Worm (Caenorhabditis elegans) whole organism, early embryonic: ENCODE results near the gene F46B6.6.

Experiments
- B0310.2 ChIP-seq: sonication (generic microtip); optimal IDR thresholded peaks from 2 replicates; lab custom pipeline; 2016; ENCODE audit warnings: mild to moderate bottlenecking, missing genetic modification characterization, missing compliant biosample characterization
- F13C5.2 ChIP-seq: sonication (generic microtip); optimal IDR thresholded peaks from 2 replicates; lab custom pipeline; 2017; ENCODE audit warnings: mild to moderate bottlenecking, missing genetic modification characterization, inconsistent platforms, missing compliant biosample characterization
- aly-1 ChIP-seq: sonication (generic microtip); optimal IDR thresholded peaks from 2 replicates; lab custom pipeline; 2016; ENCODE audit warnings: missing genetic modification characterization, missing compliant biosample characterization
- ama-1 ChIP-seq: fragments of 150-350 bp; optimal IDR thresholded peaks from 2 replicates; lab custom pipeline; 2014
- ceh-13 ChIP-seq: fragments of 200-800 bp; sonication (Bioruptor generic); optimal IDR thresholded peaks from 2 replicates; lab custom pipeline; 2018; ENCODE audit warnings: mild to moderate bottlenecking, missing genetic modification characterization, missing compliant biosample characterization
- ceh-36 ChIP-seq: sonication (generic microtip); optimal IDR thresholded peaks from 2 replicates; lab custom pipeline; 2016; ENCODE audit warnings: missing genetic modification characterization, inconsistent platforms, missing compliant biosample characterization
- ets-7 ChIP-seq: sonication (generic microtip); optimal IDR thresholded peaks from 2 replicates; lab custom pipeline; 2016; ENCODE audit warnings: missing genotype, missing genetic modification characterization, missing compliant biosample characterization
- flt-1 ChIP-seq: fragments of 200-800 bp; sonication (Bioruptor generic); IDR thresholded peaks from 2 replicates; pipeline ENCODE4 v1.3.6; 2022; ENCODE audit warnings: missing genetic modification characterization, missing compliant biosample characterization
- hmbx-1 ChIP-seq: sonication (generic microtip); optimal IDR thresholded peaks from 2 replicates; lab custom pipeline; 2016; ENCODE audit warnings: mild to moderate bottlenecking, missing genetic modification characterization, missing compliant biosample characterization
- hmg-4 ChIP-seq: fragments of 200-800 bp; sonication (Bioruptor generic); optimal IDR thresholded peaks from 2 replicates; lab custom pipeline; 2018; ENCODE audit warnings: mild to moderate bottlenecking, missing genetic modification characterization, missing compliant biosample characterization
- hnd-1 ChIP-seq: sonication (generic microtip); optimal IDR thresholded peaks from 2 replicates; lab custom pipeline; 2016; ENCODE audit warnings: missing genetic modification characterization, missing compliant biosample characterization
- pes-1 ChIP-seq: fragments of 200-800 bp; sonication (Bioruptor generic); IDR thresholded peaks from 2 replicates; pipeline ENCODE4 v1.3.6; 2022; ENCODE audit warnings: missing genetic modification reagents, missing genetic modification characterization, missing compliant biosample characterization
- scrt-1 ChIP-seq: fragments of 200-800 bp; sonication (Bioruptor generic); IDR thresholded peaks from 2 replicates; pipeline ENCODE4 v1.3.6; 2022; ENCODE audit warnings: missing genetic modification characterization, missing compliant biosample characterization
- sea-1 ChIP-seq: fragments of 200-800 bp; sonication (Bioruptor generic); conservative IDR thresholded peaks from 2 replicates; pipeline ENCODE4 v1.3.6; 2022; ENCODE audit warnings: missing genetic modification characterization, missing compliant biosample characterization
- tbx-11 ChIP-seq: fragments of 200-800 bp; sonication (Bioruptor generic); IDR thresholded peaks from 2 replicates; pipeline ENCODE4 v1.3.6; 2022; ENCODE audit warnings: missing genetic modification characterization, missing compliant biosample characterization
- tbx-37 ChIP-seq: fragments of 200-800 bp; sonication (Bioruptor generic); conservative IDR thresholded peaks from 2 replicates; pipeline ENCODE4 v1.3.6; 2022; ENCODE audit warnings: missing genetic modification reagents, missing genetic modification characterization, missing compliant biosample characterization
- tra-4 ChIP-seq: sonication (generic microtip); optimal IDR thresholded peaks from 2 replicates; lab custom pipeline; 2017; ENCODE audit warnings: missing genetic modification characterization, missing compliant biosample characterization

F46B6.6 gene

DNA sequence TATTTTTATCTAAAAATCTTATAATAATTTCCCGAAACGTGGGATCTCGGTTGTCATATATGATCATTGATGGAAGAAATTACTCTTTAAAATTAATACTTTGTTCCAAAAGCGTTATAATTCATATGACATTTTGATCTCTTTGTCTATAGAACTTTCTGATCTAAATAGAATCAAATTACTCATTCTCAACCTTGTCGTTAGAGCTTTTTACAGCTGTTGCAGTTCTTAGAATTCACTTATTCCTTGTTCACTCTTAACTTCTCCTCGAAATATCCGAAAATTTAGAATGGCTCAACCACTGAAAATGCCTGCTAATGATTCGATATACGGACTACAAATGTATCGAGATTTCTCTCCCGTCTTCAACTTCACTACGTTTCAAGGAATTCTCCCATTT lies 24.5 kb upstream of the F46B6.6 start, which contains the start of gene sru-29:
Gene sru-29, plus strand, starts transcription at position 301 of the 400 bp plus-strand sequence.
- TF ChIP-seq flt-1 (GFP tag; lab: Robert Waterston, UW) (no peak), ceh-13 (GFP tag; lab: Kevin White, UChicago) (no peak), F13C5.2 (tag; lab: Kevin White, UChicago) (no peak), tra-4 (tag; lab: Kevin White, UChicago) (no peak), scrt-1 (GFP tag; lab: Robert Waterston, UW) (no peak), pes-1 (no peak), hnd-1 (tag; lab: Kevin White, UChicago) (no peak), tbx-11 (GFP tag; lab: Robert Waterston, UW) (no peak), hmg-4 (GFP tag; lab: Kevin White, UChicago) (no peak)

DNA sequence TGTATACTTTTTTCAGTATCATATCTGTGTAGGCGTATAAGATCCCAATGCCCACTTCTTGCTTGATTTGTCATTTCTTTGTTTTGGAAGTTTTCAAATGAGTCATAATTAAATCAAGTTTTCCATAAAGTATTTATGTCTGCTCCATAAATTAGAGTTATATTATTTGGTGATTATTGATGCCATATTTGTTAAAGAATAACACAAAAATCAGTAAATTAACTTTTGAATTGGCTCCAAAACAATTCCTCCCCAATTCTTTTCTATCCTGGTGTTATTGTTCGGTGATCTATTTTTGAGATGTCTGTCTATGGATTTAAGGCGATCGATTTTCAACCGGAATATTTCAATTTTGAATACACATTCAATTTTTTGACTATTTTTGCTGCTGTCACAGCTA lies 18.5 kb upstream of the F46B6.6 start, which contains the start of gene sru-37:
Gene sru-37, plus strand, starts transcription at position 301 of the 400 bp plus-strand sequence.
- TF ChIP-seq ceh-36 (tag; lab: Kevin White, UChicago): no peak
- TF ChIP-seq ama-1: no peak
- no peak for TF ChIP-seq hmg-4 (GFP tag; lab: Kevin White, UChicago)
- no peak for TF ChIP-seq ets-7 (tag; lab: Kevin White, UChicago)
- no peak for TF ChIP-seq tra-4 (tag; lab: Kevin White, UChicago)
- TF ChIP-seq pes-1: no peak
- TF ChIP-seq hmbx-1 (tag; lab: Kevin White, UChicago): no peak

DNA sequence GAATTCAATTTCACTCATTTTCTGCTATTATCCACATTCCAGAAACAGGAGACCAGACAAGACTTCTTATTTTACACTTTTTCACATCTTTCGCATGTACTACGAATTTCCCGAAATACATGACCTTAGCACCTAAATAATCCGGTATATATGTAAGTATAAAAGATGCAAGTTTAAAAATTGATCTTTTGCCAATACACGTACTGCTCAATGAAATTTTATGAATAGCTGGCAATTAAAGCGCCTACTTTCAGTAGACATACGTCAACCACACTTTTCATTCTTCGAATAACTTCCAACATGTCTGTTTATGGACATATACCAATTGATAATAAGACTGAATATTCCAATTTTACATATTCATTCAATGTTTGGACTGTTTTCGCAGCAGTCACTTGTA lies 16.5 kb upstream of the F46B6.6 start, which contains the start of gene sru-39:
Gene sru-39, plus strand, starts transcription at position 301 of the 400 bp plus-strand sequence.
- no peak for TF ChIP-seq tbx-37 (GFP tag; lab: Robert Waterston, UW)
- TF ChIP-seq ets-7 (tag; lab: Kevin White, UChicago): no peak
- no peak for TF ChIP-seq F13C5.2 (tag; lab: Kevin White, UChicago)
- TF ChIP-seq ama-1: no peak
- no peak for TF ChIP-seq hmbx-1 (tag; lab: Kevin White, UChicago)
- no peak for TF ChIP-seq flt-1 (GFP tag; lab: Robert Waterston, UW)

DNA sequence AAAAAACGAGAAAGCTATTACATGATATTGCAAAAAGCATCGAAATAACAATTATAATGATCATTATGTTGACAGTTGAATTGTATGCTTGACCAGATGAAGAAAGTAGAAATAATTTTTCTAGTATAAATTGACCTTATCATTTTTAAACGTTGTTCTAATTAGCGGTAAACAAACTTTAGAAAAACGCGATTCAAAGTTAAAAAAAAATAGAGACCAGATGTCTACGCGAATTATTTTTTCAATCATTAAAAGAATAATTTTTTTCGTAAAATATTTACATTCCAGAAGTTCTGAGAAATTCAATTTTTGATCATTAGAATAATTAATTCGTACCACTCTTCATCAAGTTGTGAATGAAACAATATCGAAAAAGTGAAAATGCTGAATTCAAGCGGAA lies 15.3 kb upstream of the F46B6.6 start, which contains the start of gene F46B6.10:
Gene F46B6.10, minus strand, starts transcription at position 101 of the 400 bp plus-strand sequence.
- no peak for TF ChIP-seq tbx-37 (GFP tag; lab: Robert Waterston, UW)

DNA sequence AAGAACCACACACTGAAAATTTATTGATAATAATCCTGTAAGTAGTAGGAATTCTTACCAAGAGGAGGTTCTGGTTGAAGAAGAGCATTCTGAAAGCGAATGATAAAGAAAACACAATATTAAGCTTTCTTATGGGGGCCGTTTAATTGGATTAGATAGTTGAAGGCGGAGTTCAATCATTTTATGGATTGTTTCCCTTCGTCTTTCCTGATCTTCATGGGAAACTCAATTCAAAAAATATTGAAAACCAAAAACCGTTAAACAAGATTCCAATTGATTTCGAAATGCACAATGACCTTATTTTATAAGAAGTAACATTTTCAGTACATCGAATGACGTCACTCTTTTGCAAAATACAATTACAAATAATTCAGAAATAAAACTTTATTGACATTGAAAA lies 12.4 kb upstream of the F46B6.6 start, which contains the start of gene F46B6.13:
Gene F46B6.13, minus strand, starts transcription at position 101 of the 400 bp plus-strand sequence.
- TF ChIP-seq sea-1 (no peak), scrt-1 (GFP tag; lab: Robert Waterston, UW) (no peak), flt-1 (GFP tag; lab: Robert Waterston, UW) (no peak), aly-1 (tag; lab: Kevin White, UChicago) (no peak)

DNA sequence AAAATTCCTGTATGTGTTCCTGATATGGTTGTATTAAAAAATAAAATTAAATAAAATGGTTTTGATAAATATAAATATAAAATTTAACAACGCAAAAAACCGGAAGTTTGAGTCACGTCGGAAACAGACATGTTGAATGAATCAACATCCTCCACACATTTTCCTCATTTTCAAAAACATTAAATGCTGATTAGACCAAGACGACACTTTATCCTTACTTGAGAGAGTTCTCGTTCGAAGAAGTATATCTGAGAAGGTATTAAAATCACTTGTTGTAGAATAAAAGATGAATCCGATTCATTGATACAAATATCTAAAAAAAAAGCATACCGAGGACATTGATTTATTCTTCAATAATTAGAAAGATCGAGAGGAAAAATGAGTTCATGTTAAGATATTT lies 11.5 kb upstream of the F46B6.6 start:
- TF ChIP-seq F13C5.2 (tag; lab: Kevin White, UChicago): no peak
- TF ChIP-seq B0310.2: no peak
- TF ChIP-seq tra-4 (tag; lab: Kevin White, UChicago): no peak
- no peak for TF ChIP-seq ceh-36 (tag; lab: Kevin White, UChicago)
- no peak for TF ChIP-seq hnd-1 (tag; lab: Kevin White, UChicago)
- no peak for TF ChIP-seq tbx-11 (GFP tag; lab: Robert Waterston, UW)
- no peak for TF ChIP-seq ama-1
- no peak for TF ChIP-seq flt-1 (GFP tag; lab: Robert Waterston, UW)
- TF ChIP-seq pes-1: no peak
- no peak for TF ChIP-seq ceh-13 (GFP tag; lab: Kevin White, UChicago)
- no peak for TF ChIP-seq ets-7 (tag; lab: Kevin White, UChicago)
- TF ChIP-seq aly-1 (tag; lab: Kevin White, UChicago): no peak
- TF ChIP-seq sea-1: no peak
- TF ChIP-seq hmg-4 (GFP tag; lab: Kevin White, UChicago): no peak
- TF ChIP-seq hmbx-1 (tag; lab: Kevin White, UChicago): no peak
- TF ChIP-seq tbx-37 (GFP tag; lab: Robert Waterston, UW): no peak
- TF ChIP-seq scrt-1 (GFP tag; lab: Robert Waterston, UW): no peak

DNA sequence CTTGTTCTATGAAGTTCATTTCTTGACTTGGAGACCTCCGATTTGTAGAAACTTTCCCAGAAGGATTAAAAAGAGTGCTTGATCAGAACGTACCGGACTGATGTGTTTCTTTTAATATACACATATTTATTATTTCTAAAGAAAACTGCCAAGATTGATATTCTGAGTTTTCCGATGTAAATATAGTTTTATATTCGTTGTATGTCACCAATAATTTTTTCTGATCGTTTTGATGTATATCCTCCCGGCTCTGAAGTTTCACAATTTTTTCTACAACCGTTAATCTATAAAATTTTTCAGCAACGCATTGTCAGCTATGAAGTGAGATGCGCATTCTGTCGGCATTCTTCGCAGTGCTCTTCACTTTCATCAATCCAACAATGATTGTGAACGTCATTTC lies 9.9 kb upstream of the F46B6.6 start, which contains the start of gene F46B6.9:
Gene F46B6.9, plus strand, starts transcription at position 301 of the 400 bp plus-strand sequence.
- TF ChIP-seq hmbx-1 (tag; lab: Kevin White, UChicago) (no peak), hnd-1 (tag; lab: Kevin White, UChicago) (no peak), B0310.2 (no peak), F13C5.2 (tag; lab: Kevin White, UChicago) (no peak), aly-1 (tag; lab: Kevin White, UChicago) (no peak), sea-1 (no peak), tbx-11 (GFP tag; lab: Robert Waterston, UW) (no peak), flt-1 (GFP tag; lab: Robert Waterston, UW) (no peak), ceh-13 (GFP tag; lab: Kevin White, UChicago) (no peak), pes-1 (no peak)

DNA sequence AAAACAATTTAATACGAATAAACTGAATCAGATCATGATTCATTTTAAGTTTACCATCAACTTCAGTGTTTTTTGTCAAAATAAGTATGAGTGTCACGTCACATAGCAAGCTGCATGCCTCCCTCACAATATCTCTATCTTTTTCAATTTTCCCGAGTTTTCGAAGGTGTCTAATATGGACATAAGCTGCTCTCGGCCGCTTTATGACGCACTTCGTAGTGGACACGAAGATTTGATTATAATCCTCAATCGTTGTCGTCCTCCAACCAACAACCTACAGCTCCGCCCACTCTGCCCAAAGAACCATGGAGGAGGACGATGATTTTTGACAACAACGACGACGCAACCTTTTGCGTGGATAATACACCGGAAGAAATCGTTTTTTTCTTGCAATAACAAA lies 9.3 kb upstream of the F46B6.6 start:
- TF ChIP-seq ama-1: no peak
- TF ChIP-seq ceh-13 (GFP tag; lab: Kevin White, UChicago): no peak
- TF ChIP-seq hnd-1 (tag; lab: Kevin White, UChicago): no peak
- TF ChIP-seq tbx-11 (GFP tag; lab: Robert Waterston, UW): no peak
- TF ChIP-seq flt-1 (GFP tag; lab: Robert Waterston, UW): no peak
